Worm (Caenorhabditis elegans) whole organism, L2 larva: Measurements from ENCODE around the gene srv-7.
A peak's percentile ranks its signal among the peaks of the same experiment; 100 is the strongest.

Experiments
- F13H6.1 ChIP-seq: sonication (generic microtip); optimal IDR thresholded peaks from 2 replicates; lab custom pipeline; 2016; ENCODE audit warnings: missing genetic modification characterization, missing compliant biosample characterization
- ama-1 ChIP-seq: fragments of 150-350 bp; optimal IDR thresholded peaks from 2 replicates; lab custom pipeline; 2018; ENCODE audit warnings: inconsistent platforms
- ceh-82 ChIP-seq: fragments of 150-350 bp; optimal IDR thresholded peaks from 2 replicates; lab custom pipeline; 2014; ENCODE audit warnings: missing biosample characterization, missing genetic modification characterization
- fos-1 ChIP-seq: fragments of 150-350 bp; optimal IDR thresholded peaks from 2 replicates; lab custom pipeline; 2014; ENCODE audit warnings: missing biosample characterization, missing genetic modification characterization
- gmeb-1 ChIP-seq: fragments of 150-350 bp; optimal IDR thresholded peaks from 2 replicates; lab custom pipeline; 2014; ENCODE audit warnings: missing biosample characterization, missing genetic modification characterization
- lin-13 ChIP-seq: fragments of 150-350 bp; optimal IDR thresholded peaks from 2 replicates; lab custom pipeline; 2014; ENCODE audit warnings: missing biosample characterization, missing genetic modification reagents, missing genetic modification characterization
- lin-39 ChIP-seq: fragments of 150-350 bp; optimal IDR thresholded peaks from 2 replicates; lab custom pipeline; 2014; ENCODE audit warnings: missing biosample characterization, missing genetic modification reagents, missing genetic modification characterization
- nhr-11 ChIP-seq: fragments of 150-350 bp; optimal IDR thresholded peaks from 2 replicates; lab custom pipeline; 2014; ENCODE audit warnings: missing biosample characterization, missing genetic modification characterization
- nhr-237 ChIP-seq: fragments of 150-350 bp; optimal IDR thresholded peaks from 2 replicates; lab custom pipeline; 2014; ENCODE audit warnings: missing biosample characterization, missing genetic modification characterization
- unc-55 ChIP-seq: fragments of 150-350 bp; sonication (generic microtip); optimal IDR thresholded peaks from 3 replicates; lab custom pipeline; 2014; ENCODE audit warnings: missing biosample characterization, missing genetic modification reagents, missing genetic modification characterization
- zag-1 ChIP-seq: fragments of 150-350 bp; optimal IDR thresholded peaks from 2 replicates; lab custom pipeline; 2014; ENCODE audit warnings: missing biosample characterization, missing genetic modification characterization

ce11 chrX:5669733-5670132, 21.9 kb upstream of the srv-7 start:
- TF ChIP-seq F13H6.1 (no peak), unc-55 (GFP tag; lab: Kevin White, UChicago) (no peak), lin-39 (tag; lab: Kevin White, UChicago) (no peak), ama-1 (lab: Kevin White, UChicago) (no peak), fos-1 (tag; lab: Kevin White, UChicago) (peak; percentile 65), gmeb-1 (tag; lab: Kevin White, UChicago) (no peak), zag-1 (tag; lab: Kevin White, UChicago) (no peak), ceh-82 (tag; lab: Kevin White, UChicago) (no peak), lin-13 (GFP tag; lab: Kevin White, UChicago) (no peak), nhr-11 (tag; lab: Kevin White, UChicago) (no peak), nhr-237 (tag; lab: Kevin White, UChicago) (no peak)
